Fruit fly (Drosophila melanogaster) Kc167 (cell line): Measurements from ENCODE around the gene Myb.

Experiments
- Myc ChIP-seq: fragments of >200 bp; optimal IDR thresholded peaks from 2 replicates; lab custom pipeline; 2017; ENCODE audit warnings: missing external identifiers
- Sin3A ChIP-seq: fragments of >200 bp; optimal IDR thresholded peaks from 2 replicates; lab custom pipeline; 2018; ENCODE audit warnings: missing external identifiers
- insv ChIP-seq: fragments of >200 bp; optimal IDR thresholded peaks from 3 replicates; lab custom pipeline; 2018; ENCODE audit warnings: missing external identifiers
- psq ChIP-seq: fragments of >200 bp; optimal IDR thresholded peaks from 2 replicates; lab custom pipeline; 2017; ENCODE audit warnings: missing external identifiers
- ttk ChIP-seq: sonication (Bioruptor generic); optimal IDR thresholded peaks from 2 replicates; lab custom pipeline; 2017; ENCODE audit warnings: missing external identifiers

DNA sequence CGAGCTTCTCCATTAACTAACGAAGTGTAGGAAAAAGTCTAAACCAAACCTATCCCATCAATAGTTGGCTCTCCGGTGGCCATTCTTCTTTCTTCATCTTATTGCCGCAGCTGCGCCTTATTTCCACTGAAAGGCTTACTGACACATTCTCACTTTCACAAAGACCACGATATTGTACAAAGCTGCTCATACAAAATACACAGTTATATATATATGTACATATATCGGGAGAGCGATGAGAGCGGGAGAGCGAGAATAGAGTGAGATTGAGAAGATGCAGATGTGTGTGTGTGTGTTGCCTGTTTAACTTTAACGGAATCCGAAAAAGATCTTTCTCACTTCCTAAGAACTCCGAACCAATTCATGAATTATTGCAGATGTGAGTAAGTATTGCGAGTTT lies 44.4 kb downstream of the Myb start:
- TF ChIP-seq insv: no peak
- no peak for TF ChIP-seq Myc
- TF ChIP-seq Sin3A: no peak
- no peak for TF ChIP-seq ttk (lab: Kevin White, UChicago)
- TF ChIP-seq psq (lab: Kevin White, UChicago): no peak
